Fruit fly (Drosophila melanogaster) whole organism, embryonic: Measurements from ENCODE around the gene CG3348.
A peak's percentile ranks its signal among the peaks of the same experiment; 100 is the strongest.

Experiments
- ATbp ChIP-seq: fragments of 200-800 bp; sonication (Bioruptor generic); optimal IDR thresholded peaks from 2 replicates; lab custom pipeline; 2017; ENCODE audit warnings: missing biosample characterization, mild to moderate bottlenecking, missing genetic modification characterization, missing genetic modification reagents
- Asciz ChIP-seq: fragments of 200-800 bp; sonication (Bioruptor generic); optimal IDR thresholded peaks from 2 replicates; lab custom pipeline; 2017; ENCODE audit warnings: missing biosample characterization, mild to moderate bottlenecking, missing genetic modification characterization, missing genetic modification reagents
- C15 ChIP-seq: fragments of 200-800 bp; sonication (Bioruptor generic); IDR thresholded peaks from 3 replicates; pipeline ENCODE4 v1.3.6; 2022; ENCODE audit warnings: missing biosample characterization, missing genetic modification characterization
- CG10366 ChIP-seq: fragments of 200-800 bp; sonication (Bioruptor generic); IDR thresholded peaks from 2 replicates; pipeline ENCODE4 v1.3.6; 2022; ENCODE audit warnings: missing biosample characterization, missing genetic modification characterization
- CG10462 ChIP-seq: fragments of 200-800 bp; sonication (Bioruptor generic); optimal IDR thresholded peaks from 2 replicates; lab custom pipeline; 2016; ENCODE audit warnings: missing biosample characterization, missing genetic modification characterization
- CG11723 ChIP-seq: fragments of 200-800 bp; sonication (Bioruptor generic); optimal IDR thresholded peaks from 2 replicates; lab custom pipeline; 2017; ENCODE audit warnings: missing biosample characterization, mild to moderate bottlenecking, missing genetic modification characterization
- CG12071 ChIP-seq: fragments of 200-800 bp; sonication (Bioruptor generic); optimal IDR thresholded peaks from 3 replicates; lab custom pipeline; 2018; ENCODE audit warnings: missing biosample characterization, mild to moderate bottlenecking, missing genetic modification characterization
- CG13123 ChIP-seq: fragments of 200-800 bp; sonication (Bioruptor generic); optimal IDR thresholded peaks from 2 replicates; lab custom pipeline; 2016; ENCODE audit warnings: missing biosample characterization, missing genetic modification characterization
- CG16863 ChIP-seq: fragments of 200-800 bp; sonication (Bioruptor generic); optimal IDR thresholded peaks from 3 replicates; lab custom pipeline; 2016; ENCODE audit warnings: missing biosample characterization, missing genetic modification characterization
- CG17568 ChIP-seq: fragments of 200-800 bp; sonication (Bioruptor generic); optimal IDR thresholded peaks from 2 replicates; lab custom pipeline; 2018; ENCODE audit warnings: missing biosample characterization, mild to moderate bottlenecking, missing genetic modification characterization, moderate library complexity
- CG17802 ChIP-seq: fragments of 200-800 bp; sonication (Bioruptor generic); optimal IDR thresholded peaks from 2 replicates; lab custom pipeline; 2018; ENCODE audit warnings: missing biosample characterization, mild to moderate bottlenecking, missing genetic modification characterization, moderate library complexity
- CG17829 ChIP-seq: fragments of 200-800 bp; optimal IDR thresholded peaks from 2 replicates; lab custom pipeline; 2019; ENCODE audit warnings: missing biosample characterization, mild to moderate bottlenecking, missing genetic modification characterization, moderate library complexity
- CG2889 ChIP-seq: fragments of 200-800 bp; sonication (Bioruptor generic); IDR thresholded peaks from 3 replicates; pipeline ENCODE4 v1.3.6; 2022; ENCODE audit warnings: missing biosample characterization, missing genetic modification characterization
- CG31224 ChIP-seq: fragments of 200-800 bp; sonication (Bioruptor generic); IDR thresholded peaks from 2 replicates; pipeline ENCODE4 v1.3.6; 2022; ENCODE audit warnings: missing biosample characterization, missing genetic modification characterization
- CG31388 ChIP-seq: fragments of 200-800 bp; sonication (Bioruptor generic); optimal IDR thresholded peaks from 2 replicates; lab custom pipeline; 2016; ENCODE audit warnings: missing biosample characterization, missing genetic modification characterization
- CG31441 ChIP-seq: fragments of 200-800 bp; sonication (Bioruptor generic); IDR thresholded peaks from 2 replicates; pipeline ENCODE4 v1.3.6; 2022; ENCODE audit warnings: missing biosample characterization, missing genetic modification characterization
- CG3726 ChIP-seq: fragments of 200-800 bp; sonication (Bioruptor generic); IDR thresholded peaks from 3 replicates; pipeline ENCODE4, ENCODE4 v1.3.6; 2022; ENCODE audit warnings: missing biosample characterization, missing genetic modification characterization
- CG6813 ChIP-seq: fragments of 200-800 bp; sonication (Bioruptor generic); optimal IDR thresholded peaks from 2 replicates; lab custom pipeline; 2017; ENCODE audit warnings: missing biosample characterization, missing genetic modification characterization, mild to moderate bottlenecking, moderate library complexity, missing genetic modification reagents
- CTCF ChIP-seq: fragments of 200-800 bp; sonication (Bioruptor generic); optimal IDR thresholded peaks from 2 replicates; lab custom pipeline; 2017; ENCODE audit warnings: missing biosample characterization, mild to moderate bottlenecking, missing genetic modification characterization, moderate library complexity
- CkIIα-i1 ChIP-seq: fragments of 200-800 bp; sonication (Bioruptor generic); IDR thresholded peaks from 2 replicates; pipeline ENCODE4 v1.3.6; 2022; ENCODE audit warnings: missing biosample characterization, missing genetic modification characterization
- CrebB ChIP-seq: fragments of 200-800 bp; sonication (Bioruptor generic); optimal IDR thresholded peaks from 3 replicates; lab custom pipeline; 2018; ENCODE audit warnings: missing biosample characterization, mild to moderate bottlenecking, missing genetic modification characterization
- Dip3 ChIP-seq: fragments of 200-800 bp; sonication (Bioruptor generic); optimal IDR thresholded peaks from 3 replicates; lab custom pipeline; 2016; ENCODE audit warnings: missing biosample characterization, missing genetic modification characterization
- E2f2 ChIP-seq: fragments of 200-800 bp; sonication (Bioruptor generic); IDR thresholded peaks from 2 replicates; pipeline ENCODE4 v1.3.6; 2022; ENCODE audit warnings: missing biosample characterization, missing genetic modification characterization
- Ets97D ChIP-seq: fragments of 200-800 bp; sonication (Bioruptor generic); optimal IDR thresholded peaks from 3 replicates; lab custom pipeline; 2016; ENCODE audit warnings: missing biosample characterization, missing genetic modification characterization
- Gug ChIP-seq: fragments of 200-800 bp; sonication (Bioruptor generic); IDR thresholded peaks from 4 replicates; pipeline ENCODE4 v1.3.6; 2022; ENCODE audit warnings: missing biosample characterization, missing genetic modification characterization
- Lpt ChIP-seq: fragments of >200 bp; optimal IDR thresholded peaks from 2 replicates; lab custom pipeline; 2018; ENCODE audit warnings: missing biosample characterization, missing genetic modification characterization
- PHDP ChIP-seq: fragments of 200-800 bp; sonication (Bioruptor generic); optimal IDR thresholded peaks from 3 replicates; lab custom pipeline; 2018; ENCODE audit warnings: missing biosample characterization, mild to moderate bottlenecking, missing genetic modification characterization, moderate library complexity
- Side ChIP-seq: fragments of 200-800 bp; sonication (Bioruptor generic); optimal IDR thresholded peaks from 2 replicates; lab custom pipeline; 2016; ENCODE audit warnings: missing biosample characterization, missing genetic modification characterization
- Sin3A ChIP-seq: fragments of >200 bp; optimal IDR thresholded peaks from 2 replicates; lab custom pipeline; 2018
- TFAM ChIP-seq: fragments of 200-800 bp; sonication (Bioruptor generic); optimal IDR thresholded peaks from 2 replicates; lab custom pipeline; 2017; ENCODE audit warnings: missing biosample characterization, missing genetic modification characterization, inconsistent platforms
- Vsx1 ChIP-seq: fragments of 200-800 bp; sonication (Bioruptor generic); optimal IDR thresholded peaks from 2 replicates; lab custom pipeline; 2017; ENCODE audit warnings: missing biosample characterization, mild to moderate bottlenecking, missing genetic modification characterization, missing genetic modification reagents
- Xbp1 ChIP-seq: fragments of 200-800 bp; sonication (Bioruptor generic); optimal IDR thresholded peaks from 3 replicates; lab custom pipeline; 2016; ENCODE audit warnings: missing biosample characterization, mild to moderate bottlenecking, missing genetic modification characterization
- ap ChIP-seq: fragments of 200-800 bp; sonication (Bioruptor generic); IDR thresholded peaks from 2 replicates; pipeline ENCODE4 v1.3.6; 2022; ENCODE audit warnings: missing biosample characterization, missing genetic modification characterization
- cato ChIP-seq: fragments of 200-800 bp; sonication (Bioruptor generic); optimal IDR thresholded peaks from 2 replicates; lab custom pipeline; 2016; ENCODE audit warnings: missing biosample characterization, missing genetic modification characterization, borderline replicate concordance
- cg ChIP-seq: fragments of 200-800 bp; sonication (Bioruptor generic); optimal IDR thresholded peaks from 3 replicates; lab custom pipeline; 2019; ENCODE audit warnings: missing biosample characterization, mild to moderate bottlenecking, missing genetic modification characterization, moderate library complexity
- chn ChIP-seq: fragments of 200-800 bp; sonication (Bioruptor generic); optimal IDR thresholded peaks from 2 replicates; lab custom pipeline; 2016; ENCODE audit warnings: missing biosample characterization, missing genetic modification characterization
- crc ChIP-seq: fragments of 200-800 bp; sonication (Bioruptor generic); optimal IDR thresholded peaks from 2 replicates; lab custom pipeline; 2016; ENCODE audit warnings: missing biosample characterization, missing genetic modification characterization
- dysf ChIP-seq: fragments of 200-800 bp; sonication (Bioruptor generic); IDR thresholded peaks from 3 replicates; pipeline ENCODE4 v1.3.6; 2022; ENCODE audit warnings: missing biosample characterization, missing genetic modification characterization
- emc ChIP-seq: fragments of 200-800 bp; sonication (Bioruptor generic); optimal IDR thresholded peaks from 2 replicates; lab custom pipeline; 2016; ENCODE audit warnings: missing biosample characterization, missing genetic modification characterization
- fd96Cb ChIP-seq: fragments of 200-800 bp; sonication (Bioruptor generic); optimal IDR thresholded peaks from 2 replicates; lab custom pipeline; 2018; ENCODE audit warnings: missing biosample characterization, mild to moderate bottlenecking, missing genetic modification characterization, moderate library complexity
- fru ChIP-seq: fragments of >200 bp; optimal IDR thresholded peaks from 2 replicates; lab custom pipeline; 2017
- grau ChIP-seq: fragments of 200-800 bp; optimal IDR thresholded peaks from 3 replicates; lab custom pipeline; 2019; ENCODE audit warnings: missing biosample characterization, mild to moderate bottlenecking, missing genetic modification characterization, moderate library complexity
- jigr1 ChIP-seq: fragments of 200-800 bp; sonication (Bioruptor generic); IDR thresholded peaks from 3 replicates; pipeline ENCODE4 v1.3.6; 2022; ENCODE audit warnings: missing biosample characterization, missing genetic modification characterization
- jumu ChIP-seq: fragments of 200-800 bp; sonication (Bioruptor generic); optimal IDR thresholded peaks from 3 replicates; lab custom pipeline; 2016; ENCODE audit warnings: missing biosample characterization, missing genetic modification characterization
- luna ChIP-seq: fragments of 200-800 bp; sonication (Bioruptor generic); optimal IDR thresholded peaks from 2 replicates; lab custom pipeline; 2016; ENCODE audit warnings: missing biosample characterization, missing genetic modification characterization
- maf-S ChIP-seq: fragments of 200-800 bp; sonication (Bioruptor generic); optimal IDR thresholded peaks from 2 replicates; lab custom pipeline; 2016; ENCODE audit warnings: missing biosample characterization, missing genetic modification characterization
- mirr ChIP-seq: fragments of 200-800 bp; sonication (Bioruptor generic); optimal IDR thresholded peaks from 3 replicates; lab custom pipeline; 2018; ENCODE audit warnings: missing biosample characterization, mild to moderate bottlenecking, missing genetic modification characterization
- nerfin-2 ChIP-seq: fragments of 200-800 bp; sonication (Bioruptor generic); IDR thresholded peaks from 2 replicates; pipeline ENCODE4 v1.3.6; 2022; ENCODE audit warnings: missing biosample characterization, missing genetic modification characterization; ENCODE audit not compliant: partially characterized antibody
- p53 ChIP-seq: fragments of 200-800 bp; sonication (Bioruptor generic); optimal IDR thresholded peaks from 2 replicates; lab custom pipeline; 2016; ENCODE audit warnings: missing biosample characterization, missing genetic modification characterization
- run ChIP-seq: fragments of 200-800 bp; sonication (Bioruptor generic); optimal IDR thresholded peaks from 3 replicates; lab custom pipeline; 2018; ENCODE audit warnings: missing biosample characterization, mild to moderate bottlenecking, missing genetic modification characterization
- seq ChIP-seq: fragments of 200-800 bp; sonication (Bioruptor generic); IDR thresholded peaks from 2 replicates; pipeline ENCODE4 v1.3.6; 2022; ENCODE audit warnings: missing biosample characterization, missing genetic modification characterization

Gene CG3348

DNA sequence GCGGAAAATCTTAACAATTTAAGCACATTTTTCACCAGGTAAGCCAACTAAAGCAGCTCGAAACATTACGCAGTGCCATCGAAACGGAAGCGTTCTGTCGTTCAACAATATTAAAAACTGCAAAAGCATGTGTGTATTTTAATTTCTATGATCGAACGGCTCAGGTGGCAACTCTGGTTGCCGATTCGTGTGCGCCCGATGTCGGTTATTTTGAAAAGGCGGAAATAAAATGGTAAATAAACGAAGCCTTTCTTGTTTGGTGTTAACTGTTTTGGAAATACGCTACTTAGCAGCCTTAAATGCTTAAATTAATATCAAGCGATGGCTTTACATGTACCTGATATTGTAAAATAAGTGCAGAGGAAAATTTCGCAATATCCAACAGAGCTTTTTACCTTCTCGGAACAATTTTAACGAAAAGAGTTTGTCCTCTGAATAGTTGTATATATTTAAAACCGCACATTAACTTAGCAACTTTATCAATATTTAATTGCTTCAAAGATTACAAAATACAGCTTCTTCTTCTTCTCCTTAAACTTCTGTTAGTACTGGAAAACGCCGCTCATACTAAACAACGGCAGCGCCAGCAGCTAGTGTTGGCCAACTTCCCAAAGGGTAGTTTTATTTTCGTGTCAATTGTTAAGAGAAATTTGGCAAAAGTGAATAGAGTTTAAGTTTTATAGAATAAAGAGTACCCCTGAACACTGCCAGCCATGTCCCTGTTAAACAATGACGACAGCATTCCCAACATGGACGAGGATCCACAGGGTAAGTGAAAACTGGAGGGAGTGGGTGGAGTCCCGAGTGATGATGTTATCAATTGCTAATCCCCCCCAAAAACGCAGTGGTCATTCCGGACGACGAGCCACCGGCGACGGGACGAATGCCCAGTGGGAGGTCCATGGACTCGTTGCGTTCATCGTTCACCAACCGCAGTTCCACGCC lies 18.6 kb downstream of the CG3348 start, which contains the start of gene CG5934 (continued):
- TF ChIP-seq mirr (GFP tag; lab: Kevin White, UChicago), result no peak
- TF ChIP-seq emc, result no peak
- peak; percentile 26 for TF ChIP-seq Side (GFP tag; lab: Kevin White, UChicago)
- no peak for TF ChIP-seq CG17568 (GFP tag; lab: Kevin White, UChicago)
- TF ChIP-seq Ets97D (GFP tag; lab: Kevin White, UChicago), result peak; percentile 70
- no peak for TF ChIP-seq chn
- TF ChIP-seq CG31224, result no peak
- no peak for TF ChIP-seq run
- 0 out of 2 replicates have a peak, but pooled peaks have one; percentile 8 for TF ChIP-seq CG31441 (GFP tag; lab: Robert Waterston, UW)
- TF ChIP-seq PHDP (tag; lab: Kevin White, UChicago), result no peak
- no peak for TF ChIP-seq ap (GFP tag; lab: Robert Waterston, UW)
- TF ChIP-seq Gug (GFP tag; lab: Robert Waterston, UW), result no peak; the same call in 3 of the 4 replicates
- TF ChIP-seq grau, result peak; percentile 10
- TF ChIP-seq CG3726 (GFP tag; lab: Robert Waterston, UW), result no peak
- peak; percentile 53 for TF ChIP-seq CTCF (GFP tag; lab: Kevin White, UChicago)
- TF ChIP-seq CG17802 (tag; lab: Kevin White, UChicago), result peak; percentile 3
- TF ChIP-seq p53 (GFP tag; lab: Kevin White, UChicago), result no peak
- TF ChIP-seq Sin3A, result peak; percentile 33
- no peak for TF ChIP-seq fd96Cb
- TF ChIP-seq seq (GFP tag; lab: Robert Waterston, UW), result no peak
- no peak for TF ChIP-seq jigr1 (GFP tag; lab: Robert Waterston, UW)
- TF ChIP-seq CG31388 (GFP tag; lab: Kevin White, UChicago), result no peak
- no peak for TF ChIP-seq luna
- peak; percentile 11 for TF ChIP-seq cg (GFP tag; lab: Kevin White, UChicago)
- no peak for TF ChIP-seq ATbp (GFP tag; lab: Kevin White, UChicago)
- no peak for TF ChIP-seq nerfin-2 (GFP tag; lab: Robert Waterston, UW)
- no peak for TF ChIP-seq crc (GFP tag; lab: Kevin White, UChicago)
- TF ChIP-seq Asciz (GFP tag; lab: Kevin White, UChicago), result no peak
- no peak for TF ChIP-seq TFAM (GFP tag; lab: Kevin White, UChicago)
- no peak for TF ChIP-seq Vsx1 (GFP tag; lab: Kevin White, UChicago)
- TF ChIP-seq CG13123, result no peak
- TF ChIP-seq fru, result no peak
- TF ChIP-seq E2f2 (GFP tag; lab: Robert Waterston, UW), result peak; percentile 62
- no peak for TF ChIP-seq CG12071 (GFP tag; lab: Kevin White, UChicago)
- TF ChIP-seq Lpt (GFP tag; lab: Kevin White, UChicago), result no peak
- TF ChIP-seq maf-S (GFP tag; lab: Kevin White, UChicago), result peak; percentile 35
- peak; percentile 38 for TF ChIP-seq jumu (GFP tag; lab: Kevin White, UChicago)
- TF ChIP-seq CG6813 (GFP tag; lab: Kevin White, UChicago), result no peak
- peak; percentile 23; the same call in 1 of the 2 replicates for TF ChIP-seq CG10366
- no peak for TF ChIP-seq CG10462
- no peak for TF ChIP-seq CrebB (tag; lab: Kevin White, UChicago)
- peak; percentile 10 for TF ChIP-seq Xbp1
- 0 out of 3 replicates have a peak, but pooled peaks have one; percentile 20 for TF ChIP-seq dysf
- TF ChIP-seq Dip3 (GFP tag; lab: Kevin White, UChicago), result peak; percentile 50
- no peak for TF ChIP-seq CG2889 (GFP tag; lab: Robert Waterston, UW)
- no peak for TF ChIP-seq CG16863 (GFP tag; lab: Kevin White, UChicago)
- TF ChIP-seq cato (GFP tag; lab: Kevin White, UChicago), result no peak
- no peak for TF ChIP-seq C15
- TF ChIP-seq CG17829, result no peak
- no peak for TF ChIP-seq CG11723 (GFP tag; lab: Kevin White, UChicago)
- TF ChIP-seq CkIIα-i1 (GFP tag; lab: Robert Waterston, UW), result no peak
